Worm (Caenorhabditis elegans) whole organism, L4 larva: Measurements from ENCODE around the gene lin-42.
A peak's percentile ranks its signal among the peaks of the same experiment; 100 is the strongest.

Experiments
- D1046.2 ChIP-seq: fragments of 200-800 bp; sonication (Bioruptor generic); IDR thresholded peaks from 2 replicates; pipeline ENCODE4 v1.3.6; 2022; ENCODE audit warnings: missing genetic modification characterization, missing compliant biosample characterization
- F26F4.8 ChIP-seq: fragments of 200-800 bp; sonication (Bioruptor generic); conservative IDR thresholded peaks from 2 replicates; pipeline ENCODE4 v1.3.6; 2022; ENCODE audit warnings: missing genetic modification characterization, missing compliant biosample characterization
- R02D3.7 ChIP-seq: fragments of 150-350 bp; sonication (generic microtip); optimal IDR thresholded peaks from 3 replicates; lab custom pipeline; 2014; ENCODE audit warnings: missing biosample characterization, missing genetic modification characterization
- T20F7.1 ChIP-seq: fragments of 200-800 bp; sonication (Bioruptor generic); optimal IDR thresholded peaks from 2 replicates; lab custom pipeline; 2018; ENCODE audit warnings: mild to moderate bottlenecking, missing genetic modification characterization, missing compliant biosample characterization
- Y5F2A.4 ChIP-seq: fragments of 200-800 bp; sonication (Bioruptor generic); optimal IDR thresholded peaks from 2 replicates; lab custom pipeline; 2018; ENCODE audit warnings: mild to moderate bottlenecking, missing genetic modification characterization, missing compliant biosample characterization
- Y75B8A.6 ChIP-seq: fragments of 200-800 bp; sonication (Bioruptor generic); IDR thresholded peaks from 2 replicates; pipeline ENCODE4 v1.3.6; 2022; ENCODE audit warnings: missing genetic modification reagents, missing genetic modification characterization, missing compliant biosample characterization
- aha-1 ChIP-seq: fragments of 150-350 bp; peaks from one replicate; lab custom pipeline; 2014; ENCODE audit warnings: missing biosample characterization, missing genetic modification characterization
- cey-2 ChIP-seq: sonication (generic microtip); optimal IDR thresholded peaks from 3 replicates; lab custom pipeline; 2017; ENCODE audit warnings: missing genetic modification characterization, mild to moderate bottlenecking, missing compliant biosample characterization, antibody characterized with exemption, borderline replicate concordance; ENCODE audit not compliant: insufficient read depth
- ctbp-1 ChIP-seq: fragments of 200-800 bp; sonication (Bioruptor generic); IDR thresholded peaks from 2 replicates; pipeline ENCODE4 v1.3.6; 2022; ENCODE audit warnings: missing genetic modification reagents, missing genetic modification characterization, missing compliant biosample characterization
- daf-16 ChIP-seq, 3 experiments: sonication (generic microtip); optimal IDR thresholded peaks; 2 replicates each; lab custom pipeline; 2016 to 2017; ENCODE audit warnings: missing genetic modification characterization in 3 of 3, missing genetic modification reagents in 3 of 3, mild to moderate bottlenecking in 2 of 3, missing compliant biosample characterization in 2 of 3, missing biosample characterization in 1 of 3, moderate library complexity in 1 of 3
- daf-19 ChIP-seq: fragments of 200-800 bp; sonication (Bioruptor generic); conservative IDR thresholded peaks from 2 replicates; pipeline ENCODE4 v1.3.6; 2022; ENCODE audit warnings: missing genetic modification characterization, missing compliant biosample characterization
- dmd-6 ChIP-seq: fragments of 200-800 bp; sonication (Bioruptor generic); IDR thresholded peaks from 2 replicates; pipeline ENCODE4 v1.3.6; 2022; ENCODE audit warnings: missing genetic modification reagents, missing genetic modification characterization, missing compliant biosample characterization
- dmd-9 ChIP-seq: fragments of 200-800 bp; sonication (Bioruptor generic); IDR thresholded peaks from 2 replicates; pipeline ENCODE4 v1.3.6; 2022; ENCODE audit warnings: missing genetic modification reagents, missing genetic modification characterization, missing compliant biosample characterization
- dve-1 ChIP-seq: sonication (generic microtip); optimal IDR thresholded peaks from 2 replicates; lab custom pipeline; 2017; ENCODE audit warnings: antibody characterized with exemption, mild to moderate bottlenecking, missing genetic modification characterization, missing compliant biosample characterization; ENCODE audit not compliant: insufficient read depth
- egl-27 ChIP-seq: sonication (generic microtip); optimal IDR thresholded peaks from 3 replicates; lab custom pipeline; 2017; ENCODE audit warnings: missing biosample characterization, missing genetic modification reagents, missing genetic modification characterization
- hif-1 ChIP-seq, 2 experiments: sonication (generic microtip); optimal IDR thresholded peaks; 2 replicates each; lab custom pipeline; 2016 to 2017; ENCODE audit warnings: missing compliant biosample characterization in 2 of 2, missing genetic modification characterization in 2 of 2, missing genetic modification reagents in 2 of 2, missing genotype in 2 of 2, mild to moderate bottlenecking in 1 of 2
- hlh-11 ChIP-seq: fragments of 200-800 bp; sonication (Bioruptor generic); optimal IDR thresholded peaks from 2 replicates; lab custom pipeline; 2018; ENCODE audit warnings: mild to moderate bottlenecking, missing genetic modification characterization, missing compliant biosample characterization
- hlh-30 ChIP-seq: sonication (generic microtip); optimal IDR thresholded peaks from 2 replicates; lab custom pipeline; 2017; ENCODE audit warnings: antibody characterized with exemption, mild to moderate bottlenecking, missing genetic modification characterization, missing compliant biosample characterization; ENCODE audit not compliant: insufficient read depth
- jun-1 ChIP-seq: fragments of 150-350 bp; optimal IDR thresholded peaks from 2 replicates; lab custom pipeline; 2014; ENCODE audit warnings: missing biosample characterization, missing genetic modification reagents, missing genetic modification characterization
- lim-7 ChIP-seq: fragments of 200-800 bp; sonication (Bioruptor generic); IDR thresholded peaks from 2 replicates; pipeline ENCODE4 v1.3.6; 2022; ENCODE audit warnings: missing genetic modification characterization, missing compliant biosample characterization
- lin-29 ChIP-seq: fragments of 200-800 bp; sonication (Bioruptor generic); IDR thresholded peaks from 2 replicates; pipeline ENCODE4 v1.3.6; 2022; ENCODE audit warnings: missing genetic modification reagents, missing genetic modification characterization, missing compliant biosample characterization
- lin-38 ChIP-seq: fragments of 200-800 bp; sonication (Bioruptor generic); IDR thresholded peaks from 2 replicates; pipeline ENCODE4 v1.3.6; 2022; ENCODE audit warnings: missing genetic modification reagents, missing genetic modification characterization, missing compliant biosample characterization
- lir-3 ChIP-seq: sonication (generic microtip); optimal IDR thresholded peaks from 2 replicates; lab custom pipeline; 2016; ENCODE audit warnings: mild to moderate bottlenecking, missing genetic modification characterization, missing compliant biosample characterization
- madf-9 ChIP-seq: fragments of 200-800 bp; sonication (Bioruptor generic); conservative IDR thresholded peaks from 2 replicates; pipeline ENCODE4 v1.3.6; 2022; ENCODE audit warnings: missing genetic modification reagents, missing genetic modification characterization, missing compliant biosample characterization
- mep-1 ChIP-seq: fragments of 150-350 bp; sonication (generic microtip); optimal IDR thresholded peaks from 3 replicates; lab custom pipeline; 2014; ENCODE audit warnings: missing biosample characterization, missing genetic modification characterization
- mes-2 ChIP-seq: sonication (generic microtip); optimal IDR thresholded peaks from 2 replicates; lab custom pipeline; 2016; ENCODE audit warnings: missing genotype, mild to moderate bottlenecking, missing genetic modification characterization, missing compliant biosample characterization; ENCODE audit not compliant: poor library complexity, severe bottlenecking
- nhr-102 ChIP-seq: sonication (generic microtip); optimal IDR thresholded peaks from 2 replicates; lab custom pipeline; 2016; ENCODE audit warnings: mild to moderate bottlenecking, missing genetic modification characterization, moderate library complexity, missing compliant biosample characterization
- nhr-11 ChIP-seq: fragments of 150-350 bp; optimal IDR thresholded peaks from 2 replicates; lab custom pipeline; 2014; ENCODE audit warnings: missing biosample characterization, missing genetic modification characterization
- nhr-28 ChIP-seq: fragments of 150-350 bp; optimal IDR thresholded peaks from 2 replicates; lab custom pipeline; 2014; ENCODE audit warnings: missing biosample characterization, missing genetic modification characterization
- nhr-48 ChIP-seq: sonication (generic microtip); optimal IDR thresholded peaks from 2 replicates; lab custom pipeline; 2016; ENCODE audit warnings: mild to moderate bottlenecking, missing genetic modification characterization, missing compliant biosample characterization
- nhr-77 ChIP-seq: fragments of 150-350 bp; optimal IDR thresholded peaks from 2 replicates; lab custom pipeline; 2014; ENCODE audit warnings: missing biosample characterization, missing genetic modification characterization
- pha-4 ChIP-seq, 2 experiments: fragments of 150-350 bp in 1 of 2; fragments of 200-800 bp in 1 of 2; sonication (Bioruptor generic) in 1 of 2; IDR thresholded peaks in 1 of 2; optimal IDR thresholded peaks in 1 of 2; 2 replicates each; pipeline versions ENCODE4 v1.3.6 to Lab custom; 2014 to 2022; ENCODE audit warnings: missing genetic modification characterization in 2 of 2, missing genetic modification reagents in 2 of 2, missing biosample characterization in 1 of 2, missing compliant biosample characterization in 1 of 2
- rbr-2 ChIP-seq: sonication (generic microtip); optimal IDR thresholded peaks from 2 replicates; lab custom pipeline; 2016; ENCODE audit warnings: missing genotype, missing genetic modification characterization, missing compliant biosample characterization
- sdz-12 ChIP-seq: fragments of 200-800 bp; sonication (Bioruptor generic); optimal IDR thresholded peaks from 2 replicates; lab custom pipeline; 2018; ENCODE audit warnings: mild to moderate bottlenecking, missing genetic modification characterization, missing compliant biosample characterization
- set-16 ChIP-seq: fragments of 200-800 bp; sonication (Bioruptor generic); IDR thresholded peaks from 2 replicates; pipeline ENCODE4 v1.3.6; 2022; ENCODE audit warnings: missing genetic modification reagents, missing genetic modification characterization, missing compliant biosample characterization
- skn-1 ChIP-seq: fragments of 150-350 bp; optimal IDR thresholded peaks from 2 replicates; lab custom pipeline; 2014; ENCODE audit warnings: missing biosample characterization, missing genetic modification characterization
- snpc-1.2 ChIP-seq: fragments of 200-800 bp; sonication (Bioruptor generic); IDR thresholded peaks from 2 replicates; pipeline ENCODE4 v1.3.6; 2022; ENCODE audit warnings: missing genetic modification reagents, missing genetic modification characterization, missing compliant biosample characterization
- snpc-4 ChIP-seq: fragments of 150-350 bp; optimal IDR thresholded peaks from 2 replicates; lab custom pipeline; 2014; ENCODE audit warnings: missing biosample characterization, missing genetic modification characterization
- spr-3 ChIP-seq: fragments of 200-800 bp; sonication (Bioruptor generic); optimal IDR thresholded peaks from 2 replicates; lab custom pipeline; 2018; ENCODE audit warnings: mild to moderate bottlenecking, missing genetic modification characterization, missing compliant biosample characterization
- tra-1 ChIP-seq: fragments of 200-800 bp; sonication (Bioruptor generic); IDR thresholded peaks from 2 replicates; pipeline ENCODE4 v1.3.6; 2022; ENCODE audit warnings: missing genetic modification reagents, missing genetic modification characterization, missing compliant biosample characterization
- unc-39 ChIP-seq: sonication (generic microtip); optimal IDR thresholded peaks from 2 replicates; lab custom pipeline; 2017; ENCODE audit warnings: missing biosample characterization, missing genetic modification characterization
- zag-1 ChIP-seq: fragments of 150-350 bp; optimal IDR thresholded peaks from 2 replicates; lab custom pipeline; 2014; ENCODE audit warnings: missing biosample characterization, missing genetic modification characterization
- zip-11 ChIP-seq: fragments of 200-800 bp; sonication (Bioruptor generic); IDR thresholded peaks from 2 replicates; pipeline ENCODE4 v1.3.6; 2022; ENCODE audit warnings: missing genetic modification characterization, missing compliant biosample characterization

The lin-42 gene

ce11 chrII:1197074-1197473 lies 55.1 kb downstream of the lin-42 start, which contains the start of gene F53A10.2:
Gene F53A10.2 (plus strand): TSS chrII:1197374.
- TF ChIP-seq lin-29 (GFP tag; lab: Robert Waterston, UW), result no peak
- no peak for TF ChIP-seq snpc-4
- TF ChIP-seq mep-1 (tag; lab: Kevin White, UChicago), result no peak
- TF ChIP-seq madf-9 (GFP tag; lab: Robert Waterston, UW), result no peak
- TF ChIP-seq spr-3 (GFP tag; lab: Kevin White, UChicago), result no peak
- no peak for TF ChIP-seq nhr-102
- no peak for TF ChIP-seq hif-1 (tag; optimal IDR thresholded peaks at IDR 0.05; lab: Kevin White, UChicago)
- no peak for TF ChIP-seq hlh-11 (tag; lab: Kevin White, UChicago)
- no peak for TF ChIP-seq lin-38
- TF ChIP-seq zag-1, result no peak
- TF ChIP-seq T20F7.1 (GFP tag; lab: Kevin White, UChicago), result no peak

ce11 chrII:1196129-1196528 lies 56.0 kb downstream of the lin-42 start:
- TF ChIP-seq aha-1 (peak; percentile 45), nhr-11 (tag; lab: Kevin White, UChicago) (no peak)

- TF ChIP-seq pha-4 (GFP tag; IDR thresholded peaks at IDR 0.05; lab: Robert Waterston, UW) (no peak), pha-4 (tag; optimal IDR thresholded peaks at IDR 0.05; lab: Kevin White, UChicago) (no peak), Y75B8A.6 (GFP tag; lab: Robert Waterston, UW) (no peak), nhr-28 (peak; percentile 5), hlh-30 (tag; lab: Kevin White, UChicago) (peak; percentile 4), dve-1 (tag; lab: Kevin White, UChicago) (peak; percentile 34), cey-2 (tag; lab: Kevin White, UChicago) (no peak), daf-16 (GFP tag; optimal IDR thresholded peaks at IDR 0.05; lab: Kevin White, UChicago) (no peak), daf-16 (tag; optimal IDR thresholded peaks at IDR 0.05; lab: Kevin White, UChicago) (peak; percentile 42), D1046.2 (GFP tag; lab: Robert Waterston, UW) (no peak), Y5F2A.4 (no peak), daf-19 (no peak)
Observed at ce11 chrII:1191853-1192252, 60.3 kb downstream of the lin-42 start.

DNA sequence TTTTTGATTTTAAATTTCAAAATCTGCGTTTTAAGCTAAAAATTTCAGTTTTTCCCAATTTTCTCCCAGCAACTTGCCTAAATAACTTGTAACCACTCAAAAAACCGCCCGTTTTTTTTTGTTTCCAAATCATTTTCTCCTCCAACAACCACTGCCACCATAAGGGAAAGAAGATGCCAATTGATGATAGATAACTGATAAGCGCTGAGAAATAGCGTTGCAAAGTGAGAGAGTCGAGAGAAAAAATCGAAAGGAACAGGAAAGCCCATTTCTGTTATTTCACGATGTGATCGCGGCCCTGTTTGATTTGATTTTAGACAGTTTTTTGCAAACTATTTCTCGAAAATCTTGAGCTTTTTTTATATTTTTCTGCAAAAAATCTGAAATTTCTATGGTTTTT lies 62.5 kb downstream of the lin-42 start:
- TF ChIP-seq daf-16 (GFP tag; optimal IDR thresholded peaks at IDR 0.05; lab: Kevin White, UChicago) (no peak), daf-16 (tag; optimal IDR thresholded peaks at IDR 0.05; lab: Kevin White, UChicago) (peak; percentile 21), snpc-1.2 (GFP tag; lab: Robert Waterston, UW) (no peak), hlh-11 (tag; lab: Kevin White, UChicago) (peak; percentile 33), nhr-28 (peak; percentile 36), hlh-30 (tag; lab: Kevin White, UChicago) (peak; percentile 5)

- peak; percentile 34 for TF ChIP-seq nhr-28
- no peak for TF ChIP-seq sdz-12 (GFP tag; lab: Kevin White, UChicago)
- TF ChIP-seq jun-1, result no peak
- no peak for TF ChIP-seq rbr-2
- no peak for TF ChIP-seq ctbp-1 (GFP tag; lab: Robert Waterston, UW)
- no peak for TF ChIP-seq lim-7 (GFP tag; lab: Robert Waterston, UW)
- TF ChIP-seq dmd-9 (GFP tag; lab: Robert Waterston, UW), result no peak
- TF ChIP-seq nhr-48 (tag; lab: Kevin White, UChicago), result no peak
- TF ChIP-seq tra-1 (GFP tag; lab: Robert Waterston, UW), result no peak
- TF ChIP-seq egl-27 (tag; lab: Kevin White, UChicago), result no peak
- TF ChIP-seq unc-39 (tag; lab: Kevin White, UChicago), result no peak
- TF ChIP-seq skn-1 (tag; lab: Kevin White, UChicago), result no peak
- no peak for TF ChIP-seq R02D3.7 (tag; lab: Kevin White, UChicago)
- TF ChIP-seq zip-11 (GFP tag; lab: Robert Waterston, UW), result no peak
- no peak for TF ChIP-seq lir-3 (tag; lab: Kevin White, UChicago)
- TF ChIP-seq F26F4.8 (GFP tag; lab: Robert Waterston, UW), result no peak
- no peak for TF ChIP-seq cey-2 (tag; lab: Kevin White, UChicago)
- peak; percentile 23; the same call in 1 of the 2 replicates for TF ChIP-seq dmd-6
- TF ChIP-seq set-16 (GFP tag; lab: Robert Waterston, UW), result no peak
- TF ChIP-seq hlh-11 (tag; lab: Kevin White, UChicago), result no peak
- TF ChIP-seq nhr-77 (tag; lab: Kevin White, UChicago), result no peak
- peak; percentile 54 for TF ChIP-seq mes-2 (tag; lab: Kevin White, UChicago)
Observed at ce11 chrII:1188137-1188536, 64.0 kb downstream of the lin-42 start.
